Worm (Caenorhabditis elegans) whole organism, L4/young adult: ENCODE results near the gene shpk-1.

Experiments
- W03F9.2 ChIP-seq: fragments of 150-350 bp; optimal IDR thresholded peaks from 2 replicates; lab custom pipeline; 2014; ENCODE audit warnings: missing biosample characterization, missing genetic modification characterization
- dao-5 ChIP-seq: sonication (generic microtip); optimal IDR thresholded peaks from 2 replicates; lab custom pipeline; 2016; ENCODE audit warnings: missing genotype, missing genetic modification characterization, moderate library complexity, missing compliant biosample characterization
- him-1 ChIP-seq: sonication (generic microtip); optimal IDR thresholded peaks from 2 replicates; lab custom pipeline; 2016; ENCODE audit warnings: missing genotype, missing genetic modification reagents, missing genetic modification characterization, missing compliant biosample characterization

DNA sequence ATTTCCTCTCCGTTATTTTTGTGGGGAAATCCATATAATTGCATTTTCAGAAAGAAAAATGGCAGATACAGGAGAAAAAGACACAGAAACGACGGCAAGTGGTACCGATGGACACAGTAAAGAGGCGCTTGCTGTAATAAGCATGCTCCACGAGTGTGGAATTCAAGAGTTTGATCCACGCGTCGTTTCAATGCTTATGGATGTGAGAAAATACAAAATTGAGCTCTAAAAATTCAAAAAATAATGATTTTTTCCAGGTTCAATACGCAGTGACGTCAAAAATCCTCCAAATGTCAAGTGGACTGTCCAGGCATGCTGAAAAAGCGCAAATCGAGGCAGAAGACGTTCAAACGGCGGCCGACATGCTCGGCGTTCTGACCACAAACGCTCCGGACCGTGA is 16.4 kb downstream of the shpk-1 start, which contains the start of gene taf-9:
- TF ChIP-seq W03F9.2 (tag; lab: Kevin White, UChicago), result no peak
- no peak for TF ChIP-seq him-1 (tag; lab: Kevin White, UChicago)
- no peak for TF ChIP-seq dao-5 (tag; lab: Kevin White, UChicago)
